Worm (Caenorhabditis elegans) whole organism, mixed stage, embryonic: ENCODE data around the gene lsm-7.

Experiments
- M03D4.4 ChIP-seq: sonication (generic microtip); optimal IDR thresholded peaks from 2 replicates; lab custom pipeline; 2017; ENCODE audit warnings: mild to moderate bottlenecking, missing genetic modification characterization, missing compliant biosample characterization
- ceh-39 ChIP-seq: fragments of 150-350 bp; optimal IDR thresholded peaks from 2 replicates; lab custom pipeline; 2014; ENCODE audit warnings: missing biosample characterization, missing genetic modification characterization
- elt-1 ChIP-seq: sonication (generic microtip); optimal IDR thresholded peaks from 2 replicates; lab custom pipeline; 2017; ENCODE audit warnings: missing genetic modification characterization, mild to moderate bottlenecking, missing compliant biosample characterization, antibody characterized with exemption, moderate library complexity, borderline replicate concordance; ENCODE audit not compliant: insufficient read depth
- mab-5 ChIP-seq: fragments of 150-350 bp; optimal IDR thresholded peaks from 2 replicates; lab custom pipeline; 2014; ENCODE audit warnings: missing biosample characterization, missing genetic modification characterization
- nhr-28 ChIP-seq: fragments of 150-350 bp; optimal IDR thresholded peaks from 2 replicates; lab custom pipeline; 2014; ENCODE audit warnings: missing biosample characterization, missing genetic modification characterization
- sem-2 ChIP-seq: fragments of 200-800 bp; sonication (Bioruptor generic); optimal IDR thresholded peaks from 2 replicates; lab custom pipeline; 2018; ENCODE audit warnings: mild to moderate bottlenecking, missing genetic modification characterization, missing compliant biosample characterization
- unc-39 ChIP-seq: fragments of 150-350 bp; optimal IDR thresholded peaks from 2 replicates; lab custom pipeline; 2014; ENCODE audit warnings: missing biosample characterization, missing genetic modification characterization
- ztf-11 ChIP-seq: fragments of 150-350 bp; optimal IDR thresholded peaks from 2 replicates; lab custom pipeline; 2014; ENCODE audit warnings: missing biosample characterization, missing genetic modification characterization

DNA sequence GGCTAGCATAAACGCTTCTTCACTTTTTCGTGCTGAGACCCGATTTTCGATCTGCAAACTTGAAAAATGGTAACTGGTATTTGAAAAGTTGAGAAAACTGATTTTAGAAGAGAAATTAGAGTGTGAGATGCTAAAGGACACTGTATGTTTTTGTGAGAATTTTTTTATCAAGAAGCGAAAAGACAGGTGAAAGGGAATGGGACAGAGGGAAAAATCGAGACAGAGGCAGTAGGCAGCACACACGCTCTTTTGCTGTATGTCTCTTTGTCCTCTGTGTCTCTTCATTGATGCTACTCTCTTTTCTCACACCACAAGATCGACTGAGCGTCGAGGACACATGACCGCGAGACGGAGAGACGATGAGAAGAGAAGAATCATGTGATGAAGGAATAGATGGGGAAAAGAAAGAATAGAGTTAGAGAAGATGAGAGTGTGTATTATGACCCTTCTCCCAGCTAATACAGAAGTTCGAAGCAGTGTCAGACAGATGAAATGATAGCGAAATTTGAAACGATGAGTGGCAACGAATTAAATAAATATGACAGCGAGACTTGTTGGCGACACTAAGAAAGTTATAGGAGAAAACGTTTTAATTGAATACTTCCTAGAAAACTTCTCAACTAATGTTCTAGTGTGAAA is 2.7 kb downstream of the lsm-7 start, which contains the start of gene lgg-2:
- TF ChIP-seq sem-2 (GFP tag; lab: Kevin White, UChicago) (no peak), M03D4.4 (no peak), ceh-39 (tag; lab: Kevin White, UChicago) (peak; percentile 82), nhr-28 (tag; lab: Kevin White, UChicago) (no peak), mab-5 (tag; lab: Kevin White, UChicago) (no peak), unc-39 (tag; lab: Kevin White, UChicago) (no peak), elt-1 (tag; lab: Kevin White, UChicago) (peak; percentile 21), ztf-11 (tag; lab: Kevin White, UChicago) (peak; percentile 49)
